Worm (Caenorhabditis elegans) whole organism, late embryonic: ENCODE data around the gene Y19D10B.8.

Source experiments
- ceh-31 ChIP-seq: sonication (generic microtip); optimal IDR thresholded peaks from 2 replicates; lab custom pipeline; 2016; ENCODE audit warnings: missing genetic modification characterization, missing compliant biosample characterization
- ceh-6 ChIP-seq: fragments of 200-800 bp; sonication (Bioruptor generic); optimal IDR thresholded peaks from 2 replicates; lab custom pipeline; 2018; ENCODE audit warnings: mild to moderate bottlenecking, missing genetic modification characterization, missing compliant biosample characterization

- no peak for TF ChIP-seq ceh-6 (GFP tag; lab: Kevin White, UChicago)
- no peak for TF ChIP-seq ceh-31 (tag; lab: Kevin White, UChicago)
These were observed 5.6 kb upstream of the Y19D10B.8 start for ce11 chrV:2306383-2306782.
